Worm (Caenorhabditis elegans): ENCODE data around the gene F16G10.6.

Gene F16G10.6

DNA sequence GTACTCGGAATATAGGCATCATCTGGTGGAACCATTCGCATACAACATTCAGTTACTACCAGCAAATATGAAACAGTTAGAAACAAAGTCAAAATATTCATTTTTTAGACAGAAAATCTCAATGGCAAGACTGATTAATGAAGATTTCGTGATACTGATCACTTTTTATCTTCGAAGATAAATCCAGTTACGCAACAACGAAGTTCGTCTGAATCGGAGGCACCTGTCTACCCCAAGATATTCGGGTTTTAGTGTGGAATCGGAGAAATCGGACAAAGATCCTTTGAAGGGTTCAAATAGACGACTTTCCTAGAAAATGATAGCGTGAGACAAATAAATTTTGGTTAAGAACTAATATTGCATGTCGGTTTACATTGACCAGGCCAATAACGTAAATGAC lies 18.2 kb upstream of the F16G10.6 start, which contains the start of gene F16G10.13:
Gene F16G10.13 (minus strand): TSS at position 101 of the 400 bp plus-strand sequence.
- TF ChIP-seq ets-7 (tag; optimal IDR thresholded peaks at IDR 0.05) (no peak), aly-1 (tag; optimal IDR thresholded peaks at IDR 0.05) (no peak), hmbx-1 (tag; optimal IDR thresholded peaks at IDR 0.05) (no peak), scrt-1 (GFP tag; IDR thresholded peaks at IDR 0.05) (no peak), tbx-11 (GFP tag; IDR thresholded peaks at IDR 0.05) (no peak), ceh-36 (tag; optimal IDR thresholded peaks at IDR 0.05) (no peak), ceh-13 (GFP tag; optimal IDR thresholded peaks at IDR 0.05) (no peak), pes-1 (GFP tag; IDR thresholded peaks at IDR 0.05) (no peak), B0310.2 (tag; optimal IDR thresholded peaks at IDR 0.05) (no peak), F13C5.2 (tag; optimal IDR thresholded peaks at IDR 0.05) (no peak), ama-1 (optimal IDR thresholded peaks at IDR 0.05) (no peak), sea-1 (GFP tag; conservative IDR thresholded peaks at IDR 0.05) (no peak)

DNA sequence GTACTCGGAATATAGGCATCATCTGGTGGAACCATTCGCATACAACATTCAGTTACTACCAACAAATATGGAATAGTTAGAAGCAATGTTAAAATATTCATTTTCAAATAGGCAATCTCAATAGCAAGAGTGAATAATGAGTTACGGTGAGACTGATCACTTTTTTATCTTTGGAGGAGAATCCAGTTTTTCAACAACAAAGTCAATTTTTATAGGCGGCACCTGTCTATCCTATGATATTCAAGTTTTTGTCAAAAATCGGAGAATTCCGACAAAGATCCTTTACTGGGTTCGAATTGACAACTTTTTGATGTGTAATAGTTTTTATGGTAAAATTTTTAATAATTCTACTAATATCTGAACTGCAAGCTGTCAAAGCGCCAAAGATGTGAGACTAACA lies 16.2 kb upstream of the F16G10.6 start, which contains the start of gene F16G10.11:
Gene F16G10.11 (minus strand): TSS at position 101 of the 400 bp plus-strand sequence.
- TF ChIP-seq ceh-13 (GFP tag; optimal IDR thresholded peaks at IDR 0.05): no peak
- TF ChIP-seq tra-4 (tag; optimal IDR thresholded peaks at IDR 0.05): no peak
- TF ChIP-seq F13C5.2 (tag; optimal IDR thresholded peaks at IDR 0.05): no peak
- no peak for TF ChIP-seq B0310.2 (tag; optimal IDR thresholded peaks at IDR 0.05)
- TF ChIP-seq hmbx-1 (tag; optimal IDR thresholded peaks at IDR 0.05): no peak
- TF ChIP-seq tbx-11 (GFP tag; IDR thresholded peaks at IDR 0.05): no peak
- no peak for TF ChIP-seq aly-1 (tag; optimal IDR thresholded peaks at IDR 0.05)
- TF ChIP-seq tbx-37 (GFP tag; conservative IDR thresholded peaks at IDR 0.05): no peak
- no peak for TF ChIP-seq pes-1 (GFP tag; IDR thresholded peaks at IDR 0.05)
- TF ChIP-seq ama-1 (optimal IDR thresholded peaks at IDR 0.05): no peak
- no peak for TF ChIP-seq flt-1 (GFP tag; IDR thresholded peaks at IDR 0.05)
- no peak for TF ChIP-seq ets-7 (tag; optimal IDR thresholded peaks at IDR 0.05)
- TF ChIP-seq sea-1 (GFP tag; conservative IDR thresholded peaks at IDR 0.05): no peak
- TF ChIP-seq hmg-4 (GFP tag; optimal IDR thresholded peaks at IDR 0.05): no peak
- TF ChIP-seq scrt-1 (GFP tag; IDR thresholded peaks at IDR 0.05): no peak
- no peak for TF ChIP-seq hnd-1 (tag; optimal IDR thresholded peaks at IDR 0.05)
- TF ChIP-seq ceh-36 (tag; optimal IDR thresholded peaks at IDR 0.05): no peak

DNA sequence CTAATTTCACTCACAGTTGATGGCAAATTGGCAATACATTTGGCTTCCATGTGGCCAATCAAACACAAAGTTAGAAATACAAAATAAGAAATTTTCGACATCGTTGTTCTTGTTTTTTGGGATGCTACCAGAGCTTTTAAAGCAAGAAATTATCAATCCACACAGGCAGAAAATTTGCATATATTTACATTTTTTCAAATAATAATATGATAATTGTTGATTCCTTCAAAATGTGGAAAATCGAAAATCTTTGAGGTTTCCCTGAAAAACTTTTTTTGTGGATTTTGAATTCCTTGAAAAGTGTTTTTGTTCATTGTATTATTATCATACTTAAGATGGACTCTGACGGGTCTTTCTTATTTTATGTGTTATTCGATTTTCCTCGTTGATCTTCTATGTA lies 13.2 kb upstream of the F16G10.6 start, which contains the start of gene F16G10.10:
Gene F16G10.10 (minus strand): TSS at position 101 of the 400 bp plus-strand sequence.
- no peak for TF ChIP-seq hnd-1 (tag; optimal IDR thresholded peaks at IDR 0.05)
- TF ChIP-seq tra-4 (tag; optimal IDR thresholded peaks at IDR 0.05): no peak
- TF ChIP-seq ama-1 (optimal IDR thresholded peaks at IDR 0.05): no peak
- TF ChIP-seq hmg-4 (GFP tag; optimal IDR thresholded peaks at IDR 0.05): no peak
- TF ChIP-seq ets-7 (tag; optimal IDR thresholded peaks at IDR 0.05): no peak
- no peak for TF ChIP-seq hmbx-1 (tag; optimal IDR thresholded peaks at IDR 0.05)
- TF ChIP-seq ceh-13 (GFP tag; optimal IDR thresholded peaks at IDR 0.05): no peak
- TF ChIP-seq sea-1 (GFP tag; conservative IDR thresholded peaks at IDR 0.05): no peak
- no peak for TF ChIP-seq ceh-36 (tag; optimal IDR thresholded peaks at IDR 0.05)

DNA sequence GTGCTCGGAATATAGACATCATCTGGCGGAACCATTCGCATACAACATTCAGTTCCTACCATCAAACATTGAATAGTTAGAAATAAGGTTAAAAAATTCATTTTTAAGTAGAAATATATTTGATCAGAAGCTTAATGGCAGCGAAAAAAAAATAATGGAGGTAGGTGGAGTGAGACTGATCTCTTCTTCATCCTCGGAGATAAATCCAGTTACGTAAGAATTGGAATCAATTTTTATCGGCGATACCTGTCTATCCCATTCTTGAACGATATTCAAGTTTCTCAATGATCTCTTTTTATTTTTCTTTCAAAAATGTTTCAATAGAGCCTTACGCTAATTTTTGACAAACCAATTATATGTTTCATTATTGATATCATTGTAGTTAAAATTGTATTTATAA lies 7.8 kb upstream of the F16G10.6 start, which contains the start of gene F16G10.9:
Gene F16G10.9 (minus strand): TSS at position 101 of the 400 bp plus-strand sequence.
- no peak for TF ChIP-seq flt-1 (GFP tag; IDR thresholded peaks at IDR 0.05)
- TF ChIP-seq pes-1 (GFP tag; IDR thresholded peaks at IDR 0.05): no peak
- no peak for TF ChIP-seq ceh-13 (GFP tag; optimal IDR thresholded peaks at IDR 0.05)
- TF ChIP-seq tbx-37 (GFP tag; conservative IDR thresholded peaks at IDR 0.05): no peak
- TF ChIP-seq ceh-36 (tag; optimal IDR thresholded peaks at IDR 0.05): no peak
- TF ChIP-seq hmbx-1 (tag; optimal IDR thresholded peaks at IDR 0.05): no peak
- no peak for TF ChIP-seq tbx-11 (GFP tag; IDR thresholded peaks at IDR 0.05)
- no peak for TF ChIP-seq B0310.2 (tag; optimal IDR thresholded peaks at IDR 0.05)
- no peak for TF ChIP-seq tra-4 (tag; optimal IDR thresholded peaks at IDR 0.05)
- no peak for TF ChIP-seq sea-1 (GFP tag; conservative IDR thresholded peaks at IDR 0.05)
- no peak for TF ChIP-seq hmg-4 (GFP tag; optimal IDR thresholded peaks at IDR 0.05)

DNA sequence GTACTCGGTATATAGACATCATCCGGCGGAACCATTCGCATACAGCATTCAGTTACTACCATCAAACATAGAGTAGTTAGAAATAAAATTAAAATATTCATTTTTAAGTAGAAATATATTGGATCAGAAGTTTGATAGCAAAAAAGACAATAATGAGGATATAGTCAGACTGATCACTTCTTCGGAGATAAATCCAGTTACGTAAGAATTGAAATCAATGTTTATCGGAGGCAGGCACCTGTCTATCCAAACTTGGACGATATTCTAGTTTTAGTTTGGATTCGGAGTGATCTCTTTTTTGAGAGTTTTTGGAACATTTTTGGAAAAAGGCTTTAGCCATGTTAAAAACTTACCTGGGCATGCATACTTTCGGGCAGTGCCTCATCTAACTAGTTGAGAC lies 5.7 kb upstream of the F16G10.6 start, which contains the start of gene F16G10.8:
Gene F16G10.8 (minus strand): TSS at position 101 of the 400 bp plus-strand sequence.
- TF ChIP-seq B0310.2 (tag; optimal IDR thresholded peaks at IDR 0.05): no peak
- no peak for TF ChIP-seq tbx-37 (GFP tag; conservative IDR thresholded peaks at IDR 0.05)
- TF ChIP-seq sea-1 (GFP tag; conservative IDR thresholded peaks at IDR 0.05): no peak
- TF ChIP-seq ceh-36 (tag; optimal IDR thresholded peaks at IDR 0.05): no peak
- no peak for TF ChIP-seq hmbx-1 (tag; optimal IDR thresholded peaks at IDR 0.05)
- TF ChIP-seq pes-1 (GFP tag; IDR thresholded peaks at IDR 0.05): no peak
- no peak for TF ChIP-seq F13C5.2 (tag; optimal IDR thresholded peaks at IDR 0.05)
- no peak for TF ChIP-seq tra-4 (tag; optimal IDR thresholded peaks at IDR 0.05)
- no peak for TF ChIP-seq ama-1 (optimal IDR thresholded peaks at IDR 0.05)
- TF ChIP-seq tbx-11 (GFP tag; IDR thresholded peaks at IDR 0.05): no peak
- TF ChIP-seq flt-1 (GFP tag; IDR thresholded peaks at IDR 0.05): no peak
- TF ChIP-seq scrt-1 (GFP tag; IDR thresholded peaks at IDR 0.05): no peak
- no peak for TF ChIP-seq hmg-4 (GFP tag; optimal IDR thresholded peaks at IDR 0.05)
- no peak for TF ChIP-seq hnd-1 (tag; optimal IDR thresholded peaks at IDR 0.05)
- no peak for TF ChIP-seq aly-1 (tag; optimal IDR thresholded peaks at IDR 0.05)

DNA sequence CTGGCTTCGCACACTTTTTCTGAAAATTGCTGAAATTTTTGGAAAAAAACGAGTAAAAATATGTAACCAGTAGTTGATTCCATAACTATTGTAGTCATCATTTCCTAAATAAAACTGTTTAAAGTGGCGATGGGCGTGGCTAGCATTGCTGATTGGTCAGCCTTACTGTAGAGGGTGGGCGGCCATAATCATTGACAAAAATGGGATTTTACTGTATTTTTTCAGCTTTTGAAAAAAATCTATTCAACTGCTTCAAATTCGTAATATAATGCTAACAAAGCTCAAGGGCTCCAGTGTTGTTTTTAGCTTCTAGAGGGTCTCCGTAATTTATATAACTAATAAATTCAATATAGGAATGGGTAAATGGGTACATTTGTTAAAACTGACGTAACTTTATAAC lies 2.5 kb upstream of the F16G10.6 start, which contains the start of gene F16G10.7:
Gene F16G10.7 (minus strand): TSS at position 101 of the 400 bp plus-strand sequence.
- no peak for TF ChIP-seq hnd-1 (tag; optimal IDR thresholded peaks at IDR 0.05)
- TF ChIP-seq sea-1 (GFP tag; conservative IDR thresholded peaks at IDR 0.05): no peak
- TF ChIP-seq ceh-13 (GFP tag; optimal IDR thresholded peaks at IDR 0.05): no peak
- no peak for TF ChIP-seq ets-7 (tag; optimal IDR thresholded peaks at IDR 0.05)
- no peak for TF ChIP-seq tra-4 (tag; optimal IDR thresholded peaks at IDR 0.05)
- no peak for TF ChIP-seq aly-1 (tag; optimal IDR thresholded peaks at IDR 0.05)
- TF ChIP-seq scrt-1 (GFP tag; IDR thresholded peaks at IDR 0.05): no peak
- TF ChIP-seq ama-1 (optimal IDR thresholded peaks at IDR 0.05): no peak
- TF ChIP-seq tbx-11 (GFP tag; IDR thresholded peaks at IDR 0.05): no peak
- TF ChIP-seq pes-1 (GFP tag; IDR thresholded peaks at IDR 0.05): no peak
- no peak for TF ChIP-seq F13C5.2 (tag; optimal IDR thresholded peaks at IDR 0.05)
- TF ChIP-seq flt-1 (GFP tag; IDR thresholded peaks at IDR 0.05): no peak
- no peak for TF ChIP-seq tbx-37 (GFP tag; conservative IDR thresholded peaks at IDR 0.05)

DNA sequence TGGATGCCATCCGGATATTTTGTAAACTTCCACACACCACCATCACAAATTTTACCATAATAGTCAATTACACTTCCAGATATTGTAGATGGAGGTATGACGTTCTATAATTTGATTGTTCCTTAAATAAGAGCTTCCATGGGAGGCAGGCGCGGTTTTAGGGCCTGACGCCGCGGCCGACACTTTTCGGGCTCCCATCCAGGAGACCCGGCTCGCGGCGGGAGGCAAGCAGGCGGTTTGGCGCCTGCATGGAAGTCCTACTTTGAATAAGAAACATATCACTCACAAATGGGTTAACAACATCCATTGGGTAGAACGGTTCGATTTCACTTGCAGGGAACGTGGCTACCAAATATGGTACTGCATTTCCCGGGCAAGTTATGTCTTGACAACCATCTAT lies 2.0 kb upstream of the F16G10.6 start:
- TF ChIP-seq hmbx-1 (tag; optimal IDR thresholded peaks at IDR 0.05): no peak
- TF ChIP-seq tbx-37 (GFP tag; conservative IDR thresholded peaks at IDR 0.05): no peak
- no peak for TF ChIP-seq sea-1 (GFP tag; conservative IDR thresholded peaks at IDR 0.05)
- TF ChIP-seq tra-4 (tag; optimal IDR thresholded peaks at IDR 0.05): no peak
- TF ChIP-seq ceh-36 (tag; optimal IDR thresholded peaks at IDR 0.05): no peak
- TF ChIP-seq flt-1 (GFP tag; IDR thresholded peaks at IDR 0.05): no peak

Data from whole organism, early embryonic.